Worm (Caenorhabditis elegans) whole organism, L2 larva: ENCODE results near the gene unc-115.

Experiments used
- Y55F3AM.14 ChIP-seq: fragments of 200-800 bp; sonication (Bioruptor generic); optimal IDR thresholded peaks from 2 replicates; lab custom pipeline; 2018; ENCODE audit warnings: mild to moderate bottlenecking, missing genetic modification characterization, missing compliant biosample characterization
- aly-2 ChIP-seq: fragments of 150-350 bp; optimal IDR thresholded peaks from 2 replicates; lab custom pipeline; 2014; ENCODE audit warnings: missing biosample characterization, missing genetic modification characterization
- crh-2 ChIP-seq: sonication (generic microtip); optimal IDR thresholded peaks from 2 replicates; lab custom pipeline; 2017; ENCODE audit warnings: missing biosample characterization, missing genetic modification characterization
- egl-27 ChIP-seq: sonication (generic microtip); optimal IDR thresholded peaks from 3 replicates; lab custom pipeline; 2017; ENCODE audit warnings: missing biosample characterization, missing genetic modification reagents, missing genetic modification characterization
- elt-1 ChIP-seq: fragments of 150-350 bp; optimal IDR thresholded peaks from 2 replicates; lab custom pipeline; 2014; ENCODE audit warnings: missing biosample characterization, missing genetic modification characterization
- elt-3 ChIP-seq: sonication (generic microtip); optimal IDR thresholded peaks from 2 replicates; lab custom pipeline; 2017; ENCODE audit warnings: missing biosample characterization, missing genetic modification characterization
- gmeb-1 ChIP-seq: fragments of 150-350 bp; optimal IDR thresholded peaks from 2 replicates; lab custom pipeline; 2014; ENCODE audit warnings: missing biosample characterization, missing genetic modification characterization
- lin-11 ChIP-seq: fragments of 150-350 bp; sonication (generic microtip); optimal IDR thresholded peaks from 2 replicates; lab custom pipeline; 2014; ENCODE audit warnings: missing biosample characterization, missing genetic modification characterization, inconsistent platforms, mixed read lengths
- lin-13 ChIP-seq: fragments of 150-350 bp; optimal IDR thresholded peaks from 2 replicates; lab custom pipeline; 2014; ENCODE audit warnings: missing biosample characterization, missing genetic modification reagents, missing genetic modification characterization
- mdl-1 ChIP-seq, 2 experiments: fragments of 150-350 bp in 1 of 2; sonication (generic microtip) in 1 of 2; optimal IDR thresholded peaks; 2 replicates each; lab custom pipeline; 2017; ENCODE audit warnings: missing biosample characterization in 2 of 2, missing genetic modification characterization in 2 of 2
- nhr-12 ChIP-seq: fragments of 150-350 bp; optimal IDR thresholded peaks from 2 replicates; lab custom pipeline; 2014; ENCODE audit warnings: missing biosample characterization, missing genetic modification characterization
- nhr-25 ChIP-seq: fragments of 150-350 bp; sonication (generic microtip); optimal IDR thresholded peaks from 3 replicates; lab custom pipeline; 2014; ENCODE audit warnings: missing biosample characterization, missing genetic modification characterization
- peb-1 ChIP-seq: fragments of 150-350 bp; optimal IDR thresholded peaks from 2 replicates; lab custom pipeline; 2014; ENCODE audit warnings: missing biosample characterization, missing genetic modification characterization
- sem-4 ChIP-seq: fragments of 150-350 bp; optimal IDR thresholded peaks from 2 replicates; lab custom pipeline; 2014; ENCODE audit warnings: missing biosample characterization, missing genetic modification reagents, missing genetic modification characterization
- unc-55 ChIP-seq: fragments of 150-350 bp; sonication (generic microtip); optimal IDR thresholded peaks from 3 replicates; lab custom pipeline; 2014; ENCODE audit warnings: missing biosample characterization, missing genetic modification reagents, missing genetic modification characterization
- unc-62 ChIP-seq: fragments of 150-350 bp; optimal IDR thresholded peaks from 2 replicates; lab custom pipeline; 2014; ENCODE audit warnings: missing biosample characterization, missing genetic modification reagents, missing genetic modification characterization
- ztf-1 ChIP-seq: fragments of 200-800 bp; sonication (Bioruptor generic); conservative IDR thresholded peaks from 2 replicates; pipeline ENCODE4 v1.3.6; 2022; ENCODE audit warnings: missing genetic modification characterization, missing compliant biosample characterization
- ztf-4 ChIP-seq: fragments of 150-350 bp; optimal IDR thresholded peaks from 2 replicates; lab custom pipeline; 2014; ENCODE audit warnings: missing biosample characterization, missing genetic modification characterization

The unc-115 gene

DNA sequence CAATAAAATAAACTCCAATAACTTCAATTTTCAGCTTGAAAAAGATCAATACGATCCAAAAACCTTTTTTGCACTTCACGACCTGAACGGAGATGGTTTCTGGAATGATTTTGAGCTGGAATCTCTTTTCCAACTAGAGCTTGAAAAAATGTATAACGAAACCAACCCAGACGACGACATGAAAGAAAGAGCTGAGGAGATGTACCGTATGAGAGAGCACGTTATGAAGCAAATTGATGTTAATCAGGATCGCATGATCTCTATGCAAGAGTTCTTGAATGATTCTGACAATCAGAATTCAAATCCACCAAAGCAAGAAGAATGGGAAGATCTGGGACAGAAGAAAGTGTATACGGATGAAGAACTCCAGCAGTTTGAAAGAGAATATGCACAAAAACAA lies 52.5 kb downstream of the unc-115 start:
- TF ChIP-seq mdl-1 (tag; optimal IDR thresholded peaks at IDR 0.05; lab: Kevin White, UChicago): no peak
- no peak for TF ChIP-seq ztf-4 (tag; lab: Kevin White, UChicago)
- TF ChIP-seq unc-62: no peak
- TF ChIP-seq sem-4 (tag; lab: Kevin White, UChicago): no peak
- no peak for TF ChIP-seq unc-55 (GFP tag; lab: Kevin White, UChicago)
- no peak for TF ChIP-seq nhr-12
- no peak for TF ChIP-seq peb-1
- TF ChIP-seq aly-2 (tag; lab: Kevin White, UChicago): no peak
- no peak for TF ChIP-seq elt-3 (tag; lab: Kevin White, UChicago)
- no peak for TF ChIP-seq nhr-25
- no peak for TF ChIP-seq elt-1 (tag; lab: Kevin White, UChicago)
- no peak for TF ChIP-seq ztf-1 (GFP tag; lab: Robert Waterston, UW)
- no peak for TF ChIP-seq Y55F3AM.14 (GFP tag; lab: Kevin White, UChicago)
- TF ChIP-seq lin-13: no peak
- no peak for TF ChIP-seq egl-27
- no peak for TF ChIP-seq lin-11 (tag; lab: Kevin White, UChicago)
- TF ChIP-seq gmeb-1 (tag; lab: Kevin White, UChicago): no peak
- TF ChIP-seq crh-2: no peak
